Fruit fly (Drosophila melanogaster) whole organism, embryonic: ENCODE results near the gene Tmep.

Source experiments
- Atf6 ChIP-seq: fragments of 200-800 bp; sonication (Bioruptor generic); IDR thresholded peaks from 2 replicates; pipeline ENCODE4 v1.3.6; 2022; ENCODE audit warnings: missing biosample characterization, missing genetic modification characterization
- CG10267 ChIP-seq: fragments of 200-800 bp; sonication (Bioruptor generic); optimal IDR thresholded peaks from 2 replicates; lab custom pipeline; 2018; ENCODE audit warnings: missing biosample characterization, mild to moderate bottlenecking, missing genetic modification characterization, moderate library complexity
- CG10543 ChIP-seq: fragments of 200-800 bp; sonication (Bioruptor generic); optimal IDR thresholded peaks from 3 replicates; lab custom pipeline; 2017; ENCODE audit warnings: missing biosample characterization, mild to moderate bottlenecking, missing genetic modification characterization, moderate library complexity
- CG12071 ChIP-seq: fragments of 200-800 bp; sonication (Bioruptor generic); optimal IDR thresholded peaks from 3 replicates; lab custom pipeline; 2018; ENCODE audit warnings: missing biosample characterization, mild to moderate bottlenecking, missing genetic modification characterization
- CG12219 ChIP-seq: fragments of 200-800 bp; sonication (Bioruptor generic); optimal IDR thresholded peaks from 3 replicates; lab custom pipeline; 2018; ENCODE audit warnings: missing biosample characterization, mild to moderate bottlenecking, missing genetic modification characterization
- CG13775 ChIP-seq: fragments of 200-800 bp; sonication (Bioruptor generic); optimal IDR thresholded peaks from 3 replicates; lab custom pipeline; 2017; ENCODE audit warnings: missing biosample characterization, mild to moderate bottlenecking, missing genetic modification characterization
- CG14014 ChIP-seq: fragments of 200-800 bp; sonication (Bioruptor generic); IDR thresholded peaks from 2 replicates; pipeline ENCODE4 v1.3.6; 2022; ENCODE audit warnings: missing biosample characterization, missing genetic modification characterization
- CG14441 ChIP-seq: fragments of 200-800 bp; sonication (Bioruptor generic); IDR thresholded peaks from 2 replicates; pipeline ENCODE4 v1.3.6; 2022; ENCODE audit warnings: missing biosample characterization, missing genetic modification characterization
- CG17186 ChIP-seq: fragments of 200-800 bp; sonication (Bioruptor generic); optimal IDR thresholded peaks from 3 replicates; lab custom pipeline; 2017; ENCODE audit warnings: missing biosample characterization, missing genetic modification reagents, missing genetic modification characterization
- CG17359 ChIP-seq: fragments of 200-800 bp; sonication (Bioruptor generic); optimal IDR thresholded peaks from 3 replicates; lab custom pipeline; 2018; ENCODE audit warnings: missing biosample characterization, mild to moderate bottlenecking, missing genetic modification characterization, moderate library complexity
- CG17568 ChIP-seq: fragments of 200-800 bp; sonication (Bioruptor generic); optimal IDR thresholded peaks from 2 replicates; lab custom pipeline; 2018; ENCODE audit warnings: missing biosample characterization, mild to moderate bottlenecking, missing genetic modification characterization, moderate library complexity
- CG18011 ChIP-seq: fragments of 200-800 bp; sonication (Bioruptor generic); optimal IDR thresholded peaks from 2 replicates; lab custom pipeline; 2017; ENCODE audit warnings: missing biosample characterization, missing genetic modification characterization, mild to moderate bottlenecking, moderate library complexity, missing genotype
- CG18262 ChIP-seq: fragments of 200-800 bp; optimal IDR thresholded peaks from 3 replicates; lab custom pipeline; 2019; ENCODE audit warnings: missing biosample characterization, mild to moderate bottlenecking, missing genetic modification characterization, moderate library complexity
- CG3065 ChIP-seq: fragments of 200-800 bp; sonication (Bioruptor generic); optimal IDR thresholded peaks from 2 replicates; lab custom pipeline; 2016; ENCODE audit warnings: missing biosample characterization, missing genetic modification characterization
- CG31388 ChIP-seq: fragments of 200-800 bp; sonication (Bioruptor generic); optimal IDR thresholded peaks from 2 replicates; lab custom pipeline; 2016; ENCODE audit warnings: missing biosample characterization, missing genetic modification characterization
- CG31441 ChIP-seq: fragments of 200-800 bp; sonication (Bioruptor generic); IDR thresholded peaks from 2 replicates; pipeline ENCODE4 v1.3.6; 2022; ENCODE audit warnings: missing biosample characterization, missing genetic modification characterization
- CG3726 ChIP-seq: fragments of 200-800 bp; sonication (Bioruptor generic); IDR thresholded peaks from 3 replicates; pipeline ENCODE4, ENCODE4 v1.3.6; 2022; ENCODE audit warnings: missing biosample characterization, missing genetic modification characterization
- CG6689 ChIP-seq: fragments of 200-800 bp; sonication (Bioruptor generic); IDR thresholded peaks from 2 replicates; pipeline ENCODE4 v1.3.6; 2022; ENCODE audit warnings: missing biosample characterization, missing genetic modification characterization
- CG7556 ChIP-seq: fragments of 200-800 bp; sonication (Bioruptor generic); optimal IDR thresholded peaks from 2 replicates; lab custom pipeline; 2017; ENCODE audit warnings: missing biosample characterization, mild to moderate bottlenecking, missing genetic modification characterization
- CG7963 ChIP-seq: fragments of 200-800 bp; sonication (Bioruptor generic); IDR thresholded peaks from 3 replicates; pipeline ENCODE4 v1.3.6; 2022; ENCODE audit warnings: missing biosample characterization, missing genetic modification characterization; ENCODE audit not compliant: partially characterized antibody
- CG8924 ChIP-seq: fragments of 200-800 bp; optimal IDR thresholded peaks from 3 replicates; lab custom pipeline; 2019; ENCODE audit warnings: missing biosample characterization, mild to moderate bottlenecking, missing genetic modification characterization, moderate library complexity
- Dek ChIP-seq: fragments of 200-800 bp; sonication (Bioruptor generic); optimal IDR thresholded peaks from 3 replicates; lab custom pipeline; 2019; ENCODE audit warnings: missing biosample characterization, mild to moderate bottlenecking, missing genetic modification characterization, moderate library complexity
- Drgx ChIP-seq: fragments of 200-800 bp; sonication (Bioruptor generic); IDR thresholded peaks from 2 replicates; pipeline ENCODE4 v1.3.6; 2022; ENCODE audit warnings: missing biosample characterization, missing genetic modification characterization
- HLH54F ChIP-seq: fragments of 200-800 bp; sonication (Bioruptor generic); optimal IDR thresholded peaks from 3 replicates; lab custom pipeline; 2016; ENCODE audit warnings: missing biosample characterization, missing genetic modification characterization
- MESR4 ChIP-seq: fragments of 200-800 bp; sonication (Bioruptor generic); optimal IDR thresholded peaks from 2 replicates; lab custom pipeline; 2018; ENCODE audit warnings: missing biosample characterization, mild to moderate bottlenecking, missing genetic modification characterization, moderate library complexity
- Nf-YA ChIP-seq: fragments of 200-800 bp; sonication (Bioruptor generic); IDR thresholded peaks from 2 replicates; pipeline ENCODE4 v1.3.6; 2022; ENCODE audit warnings: missing biosample characterization, missing genetic modification characterization
- Ptx1 ChIP-seq: fragments of 200-800 bp; sonication (Bioruptor generic); IDR thresholded peaks from 2 replicates; pipeline ENCODE4 v1.3.6; 2022; ENCODE audit warnings: missing biosample characterization, missing genetic modification characterization
- Side ChIP-seq: fragments of 200-800 bp; sonication (Bioruptor generic); optimal IDR thresholded peaks from 2 replicates; lab custom pipeline; 2016; ENCODE audit warnings: missing biosample characterization, missing genetic modification characterization
- Taf1 ChIP-seq: fragments of 200-800 bp; sonication (Bioruptor generic); IDR thresholded peaks from 2 replicates; pipeline ENCODE4 v1.3.6; 2022; ENCODE audit warnings: missing biosample characterization, missing genetic modification characterization
- Usf ChIP-seq: fragments of 200-800 bp; sonication (Bioruptor generic); optimal IDR thresholded peaks from 2 replicates; lab custom pipeline; 2017; ENCODE audit warnings: missing genotype, missing biosample characterization, missing genetic modification characterization
- Xrp1 ChIP-seq: fragments of 200-800 bp; sonication (Bioruptor generic); IDR thresholded peaks from 2 replicates; pipeline ENCODE4 v1.3.6; 2022; ENCODE audit warnings: missing biosample characterization, missing genetic modification characterization
- bbx ChIP-seq: fragments of 200-800 bp; sonication (Bioruptor generic); IDR thresholded peaks from 2 replicates; pipeline ENCODE4 v1.3.6; 2022; ENCODE audit warnings: missing biosample characterization, missing genetic modification characterization; ENCODE audit not compliant: partially characterized antibody
- chn ChIP-seq: fragments of 200-800 bp; sonication (Bioruptor generic); optimal IDR thresholded peaks from 2 replicates; lab custom pipeline; 2016; ENCODE audit warnings: missing biosample characterization, missing genetic modification characterization
- crc ChIP-seq: fragments of 200-800 bp; sonication (Bioruptor generic); optimal IDR thresholded peaks from 2 replicates; lab custom pipeline; 2016; ENCODE audit warnings: missing biosample characterization, missing genetic modification characterization
- esg ChIP-seq: fragments of 200-800 bp; sonication (Bioruptor generic); conservative IDR thresholded peaks from 2 replicates; pipeline ENCODE4 v1.3.6; 2022; ENCODE audit warnings: missing biosample characterization, missing genetic modification characterization
- fd64A ChIP-seq: fragments of 200-800 bp; sonication (Bioruptor generic); optimal IDR thresholded peaks from 3 replicates; lab custom pipeline; 2018; ENCODE audit warnings: missing biosample characterization, mild to moderate bottlenecking, missing genetic modification characterization
- insv ChIP-seq, 2 experiments: fragments of 200-800 bp; sonication (Bioruptor generic); optimal IDR thresholded peaks; 3 replicates each; lab custom pipeline; 2016 to 2018; ENCODE audit warnings: missing biosample characterization in 2 of 2, missing genetic modification characterization in 2 of 2
- jigr1 ChIP-seq: fragments of 200-800 bp; sonication (Bioruptor generic); IDR thresholded peaks from 3 replicates; pipeline ENCODE4 v1.3.6; 2022; ENCODE audit warnings: missing biosample characterization, missing genetic modification characterization
- luna ChIP-seq: fragments of 200-800 bp; sonication (Bioruptor generic); optimal IDR thresholded peaks from 2 replicates; lab custom pipeline; 2016; ENCODE audit warnings: missing biosample characterization, missing genetic modification characterization
- odd ChIP-seq: fragments of 200-800 bp; sonication (Bioruptor generic); optimal IDR thresholded peaks from 2 replicates; lab custom pipeline; 2017; ENCODE audit warnings: missing biosample characterization, mild to moderate bottlenecking, missing genetic modification characterization
- prd ChIP-seq, 3 experiments: fragments of >200 bp in 2 of 3; fragments of 200-800 bp in 1 of 3; sonication (Bioruptor generic) in 1 of 3; optimal IDR thresholded peaks in 2 of 3; IDR thresholded peaks in 1 of 3; 2 replicates in 2 of 3; 3 replicates in 1 of 3; pipeline versions ENCODE4 v1.3.6 to Lab custom; 2017 to 2022; ENCODE audit warnings: missing biosample characterization in 1 of 3, missing genetic modification characterization in 1 of 3
- row ChIP-seq: fragments of 200-800 bp; sonication (Bioruptor generic); IDR thresholded peaks from 3 replicates; pipeline ENCODE4 v1.3.6; 2022; ENCODE audit warnings: missing biosample characterization, missing genetic modification characterization
- slp2 ChIP-seq: fragments of 200-800 bp; sonication (Bioruptor generic); optimal IDR thresholded peaks from 2 replicates; lab custom pipeline; 2016; ENCODE audit warnings: missing biosample characterization, missing genetic modification characterization
- sob ChIP-seq: fragments of 200-800 bp; sonication (Bioruptor generic); IDR thresholded peaks from 2 replicates; pipeline ENCODE4 v1.3.6; 2022; ENCODE audit warnings: missing biosample characterization, missing genetic modification characterization
- tap ChIP-seq: fragments of 200-800 bp; optimal IDR thresholded peaks from 3 replicates; lab custom pipeline; 2019; ENCODE audit warnings: missing biosample characterization, mild to moderate bottlenecking, missing genetic modification characterization, moderate library complexity
- toy ChIP-seq: fragments of 200-800 bp; sonication (Bioruptor generic); IDR thresholded peaks from 2 replicates; pipeline ENCODE4 v1.3.6; 2022; ENCODE audit warnings: missing biosample characterization, missing genetic modification characterization
- trh ChIP-seq: fragments of 200-800 bp; sonication (Bioruptor generic); optimal IDR thresholded peaks from 2 replicates; lab custom pipeline; 2016; ENCODE audit warnings: missing biosample characterization, missing genetic modification characterization
- tup ChIP-seq: fragments of 200-800 bp; sonication (Bioruptor generic); optimal IDR thresholded peaks from 2 replicates; lab custom pipeline; 2016; ENCODE audit warnings: missing biosample characterization, mild to moderate bottlenecking, missing genetic modification characterization, moderate library complexity
- unpg ChIP-seq: fragments of 200-800 bp; sonication (Bioruptor generic); optimal IDR thresholded peaks from 3 replicates; lab custom pipeline; 2018; ENCODE audit warnings: missing biosample characterization, mild to moderate bottlenecking, missing genetic modification characterization, moderate library complexity

The Tmep gene

dm6 chr3L:1591692-1592371 is 22.9 kb downstream of the Tmep start (continued):
- no peak for TF ChIP-seq CG7963 (GFP tag; lab: Robert Waterston, UW)
- no peak for TF ChIP-seq prd (optimal IDR thresholded peaks at IDR 0.05; lab: Kevin White, UChicago)
- TF ChIP-seq prd (GFP tag; IDR thresholded peaks at IDR 0.05; lab: Robert Waterston, UW) = no peak
- peak; percentile 80 for TF ChIP-seq Dek (tag; lab: Kevin White, UChicago)
- peak; percentile 59 for TF ChIP-seq tup (GFP tag; lab: Kevin White, UChicago)
- TF ChIP-seq Nf-YA (GFP tag; lab: Robert Waterston, UW) = peak; percentile 47; the same call in 1 of the 2 replicates
- TF ChIP-seq CG31441 = peak; percentile 38; the same call in 1 of the 2 replicates
- TF ChIP-seq Ptx1 (GFP tag; lab: Robert Waterston, UW) = no peak
- TF ChIP-seq CG18011 (GFP tag; lab: Kevin White, UChicago) = peak; percentile 62
- TF ChIP-seq fd64A (GFP tag; lab: Kevin White, UChicago) = peak; percentile 51
- peak; percentile 29; the same call in 1 of the 2 replicates for TF ChIP-seq Drgx (GFP tag; lab: Robert Waterston, UW)
- peak; percentile 3 for TF ChIP-seq CG3065
- TF ChIP-seq CG8924 (tag; lab: Kevin White, UChicago) = peak; percentile 0
- peak; percentile 36; the same call in 1 of the 2 replicates for TF ChIP-seq CG6689 (GFP tag; lab: Robert Waterston, UW)
- TF ChIP-seq unpg = peak; percentile 65
- peak; percentile 54 for TF ChIP-seq Side (GFP tag; lab: Kevin White, UChicago)
- no peak; the same call in 1 of the 2 replicates for TF ChIP-seq CG14441 (GFP tag; lab: Robert Waterston, UW)
- TF ChIP-seq insv (GFP tag; optimal IDR thresholded peaks at IDR 0.05; lab: Kevin White, UChicago) = peak in 1 of 2 experiments; percentile 15
- no peak for TF ChIP-seq esg (GFP tag; lab: Robert Waterston, UW)
- peak; percentile 94 for TF ChIP-seq CG12071 (GFP tag; lab: Kevin White, UChicago)
- no peak for TF ChIP-seq bbx (GFP tag; lab: Robert Waterston, UW)
- TF ChIP-seq CG7556 (GFP tag; lab: Kevin White, UChicago) = peak; percentile 65
- TF ChIP-seq CG12219 (GFP tag; lab: Kevin White, UChicago) = peak; percentile 11
- TF ChIP-seq CG10543 (GFP tag; lab: Kevin White, UChicago) = peak; percentile 82
- TF ChIP-seq crc (GFP tag; lab: Kevin White, UChicago) = peak; percentile 71
- TF ChIP-seq CG10267 = no peak
- TF ChIP-seq CG17359 (tag; lab: Kevin White, UChicago) = peak; percentile 77
- no peak for TF ChIP-seq chn
- peak; percentile 36; the same call in 1 of the 2 replicates for TF ChIP-seq Taf1 (GFP tag; lab: Robert Waterston, UW)
- TF ChIP-seq CG13775 (GFP tag; lab: Kevin White, UChicago) = peak; percentile 17
- peak; percentile 57; the same call in 1 of the 2 replicates for TF ChIP-seq Xrp1
- no peak for TF ChIP-seq tap (tag; lab: Kevin White, UChicago)
- no peak for TF ChIP-seq MESR4 (GFP tag; lab: Kevin White, UChicago)
- no peak for TF ChIP-seq CG18262 (tag; lab: Kevin White, UChicago)
- TF ChIP-seq HLH54F (GFP tag; lab: Kevin White, UChicago) = peak; percentile 46
- peak; percentile 92 for TF ChIP-seq Atf6 (GFP tag; lab: Robert Waterston, UW)
- TF ChIP-seq Usf (GFP tag; lab: Kevin White, UChicago) = peak; percentile 14
- TF ChIP-seq CG3726 (GFP tag; lab: Robert Waterston, UW) = no peak
- no peak for TF ChIP-seq CG17186 (GFP tag; lab: Kevin White, UChicago)
- TF ChIP-seq CG31388 (GFP tag; lab: Kevin White, UChicago) = peak; percentile 16
- TF ChIP-seq odd = no peak
- no peak for TF ChIP-seq jigr1
- peak; percentile 70; the same call in 1 of the 2 replicates for TF ChIP-seq CG14014 (GFP tag; lab: Robert Waterston, UW)
- TF ChIP-seq row (GFP tag; lab: Robert Waterston, UW) = no peak
- no peak for TF ChIP-seq slp2 (GFP tag; lab: Kevin White, UChicago)
- TF ChIP-seq trh (GFP tag; lab: Kevin White, UChicago) = no peak
- 0 out of 2 replicates have a peak, but pooled peaks have one; percentile 18 for TF ChIP-seq toy (GFP tag; lab: Robert Waterston, UW)
- TF ChIP-seq CG17568 (GFP tag; lab: Kevin White, UChicago) = no peak
- peak; percentile 66 for TF ChIP-seq luna (GFP tag; lab: Kevin White, UChicago)
- peak; percentile 84; the same call in 1 of the 2 replicates for TF ChIP-seq sob (GFP tag; lab: Robert Waterston, UW)
